Fruit fly (Drosophila melanogaster): ENCODE measurements around the gene CG31624.
A peak's percentile ranks its signal among the peaks of the same experiment; 100 is the strongest.

CG31624 gene

dm6 chr2L:21163311-21163842 lies 36.8 kb downstream of the CG31624 start, which contains the start of gene Noc2 (continued):
- TF ChIP-seq CG4424 (GFP tag; optimal IDR thresholded peaks at IDR 0.05) (peak; percentile 56), hth (optimal IDR thresholded peaks at IDR 0.05) (no peak), CG17328 (GFP tag; IDR thresholded peaks at IDR 0.05) (0 out of 2 replicates have a peak, but pooled peaks have one; percentile 24), CG11695 (GFP tag; IDR thresholded peaks at IDR 0.05) (no peak), cg (GFP tag; optimal IDR thresholded peaks at IDR 0.05) (no peak), ash1 (GFP tag; optimal IDR thresholded peaks at IDR 0.05) (no peak), Elba2 (GFP tag; optimal IDR thresholded peaks at IDR 0.05) (no peak), pros (GFP tag; optimal IDR thresholded peaks at IDR 0.05) (no peak), dimm (GFP tag; IDR thresholded peaks at IDR 0.05) (no peak), pita (GFP tag; optimal IDR thresholded peaks at IDR 0.05) (no peak), CG10209 (GFP tag; optimal IDR thresholded peaks at IDR 0.05) (peak; percentile 27), Sin3A (optimal IDR thresholded peaks at IDR 0.05) (no peak), slbo (GFP tag; IDR thresholded peaks at IDR 0.05) (peak; percentile 79), CG12299 (tag; optimal IDR thresholded peaks at IDR 0.05) (no peak), vvl (GFP tag; IDR thresholded peaks at IDR 0.05) (peak; percentile 20; the same call in 1 of the 2 replicates), CG17385 (GFP tag; optimal IDR thresholded peaks at IDR 0.05) (peak; percentile 25), CG12659 (GFP tag; optimal IDR thresholded peaks at IDR 0.05) (no peak), CG12942 (GFP tag; optimal IDR thresholded peaks at IDR 0.05) (peak; percentile 38), CG17359 (tag; optimal IDR thresholded peaks at IDR 0.05) (peak; percentile 7), CG14014 (GFP tag; IDR thresholded peaks at IDR 0.05) (peak; percentile 58), CG34422 (GFP tag; IDR thresholded peaks at IDR 0.05) (peak; percentile 60; the same call in 2 of the 3 replicates), toy (GFP tag; IDR thresholded peaks at IDR 0.05) (no peak), CG30403 (GFP tag; optimal IDR thresholded peaks at IDR 0.05) (peak; percentile 63), CG2116 (GFP tag; optimal IDR thresholded peaks at IDR 0.05) (peak; percentile 41), exex (tag; optimal IDR thresholded peaks at IDR 0.05) (no peak), hkb (optimal IDR thresholded peaks at IDR 0.05) (no peak), hkb (GFP tag; IDR thresholded peaks at IDR 0.05) (peak; percentile 43; the same call in 1 of the 2 replicates), her (GFP tag; optimal IDR thresholded peaks at IDR 0.05) (no peak), CG17186 (GFP tag; optimal IDR thresholded peaks at IDR 0.05) (no peak), Sox100B (GFP tag; optimal IDR thresholded peaks at IDR 0.05) (peak; percentile 56), CG13123 (GFP tag; optimal IDR thresholded peaks at IDR 0.05) (no peak), CG17912 (GFP tag; optimal IDR thresholded peaks at IDR 0.05) (no peak), CG3847 (GFP tag; IDR thresholded peaks at IDR 0.05) (peak; percentile 54), chm (GFP tag; IDR thresholded peaks at IDR 0.05) (no peak), ttk (GFP tag; IDR thresholded peaks at IDR 0.05) (peak; percentile 16; the same call in 1 of the 2 replicates), MBD-R2 (GFP tag; IDR thresholded peaks at IDR 0.05) (peak; percentile 63), trem (tag; optimal IDR thresholded peaks at IDR 0.05) (peak; percentile 92), zen2 (GFP tag; IDR thresholded peaks at IDR 0.05; ENCODE audit: partially characterized antibody) (no peak), nerfin-2 (GFP tag; IDR thresholded peaks at IDR 0.05; ENCODE audit: partially characterized antibody) (no peak), Oli (tag; optimal IDR thresholded peaks at IDR 0.05) (peak; percentile 14), mam (GFP tag; optimal IDR thresholded peaks at IDR 0.05) (peak; percentile 57), bbx (GFP tag; IDR thresholded peaks at IDR 0.05; ENCODE audit: partially characterized antibody) (no peak), az2 (GFP tag; optimal IDR thresholded peaks at IDR 0.05) (peak; percentile 54), chif (GFP tag; optimal IDR thresholded peaks at IDR 0.05) (peak in 1 of 2 experiments; percentile 17), CG2202 (tag; optimal IDR thresholded peaks at IDR 0.05) (no peak), usp (GFP tag; optimal IDR thresholded peaks at IDR 0.05) (no peak), CG42726 (GFP tag; IDR thresholded peaks at IDR 0.05; ENCODE audit: partially characterized antibody) (no peak), Poxn (GFP tag; IDR thresholded peaks at IDR 0.05) (no peak), ap (GFP tag; IDR thresholded peaks at IDR 0.05) (0 out of 2 replicates have a peak, but pooled peaks have one; percentile 32), GATAe (GFP tag; conservative IDR thresholded peaks at IDR 0.05) (no peak), bab2 (GFP tag; optimal IDR thresholded peaks at IDR 0.05) (no peak), Spps (tag; optimal IDR thresholded peaks at IDR 0.05) (no peak)
